Fruit fly (Drosophila melanogaster): Measurements from ENCODE around the gene TrissinR.
A peak's percentile ranks its signal among the peaks of the same experiment; 100 is the strongest.

TrissinR gene

dm6 chr2L:5797977-5798376 is 25.8 kb upstream of the TrissinR start (continued):
- TF ChIP-seq HLH4C (GFP tag; IDR thresholded peaks at IDR 0.05; ENCODE audit: partially characterized antibody) = no peak
- no peak for TF ChIP-seq dati (GFP tag; IDR thresholded peaks at IDR 0.05)
- TF ChIP-seq HmgZ (tag; optimal IDR thresholded peaks at IDR 0.05) = peak; percentile 62
- TF ChIP-seq CG10462 (GFP tag; optimal IDR thresholded peaks at IDR 0.05) = no peak
- TF ChIP-seq CG9817 (tag; optimal IDR thresholded peaks at IDR 0.05) = peak; percentile 72
- TF ChIP-seq so (GFP tag; IDR thresholded peaks at IDR 0.05) = peak; percentile 39; the same call in 1 of the 3 replicates
- TF ChIP-seq Antp (GFP tag; optimal IDR thresholded peaks at IDR 0.05) = no peak
- TF ChIP-seq H15 (GFP tag; IDR thresholded peaks at IDR 0.05) = no peak
- no peak for TF ChIP-seq run (tag; optimal IDR thresholded peaks at IDR 0.05)
- no peak for TF ChIP-seq chinmo (GFP tag; IDR thresholded peaks at IDR 0.05; ENCODE audit: partially characterized antibody)
- no peak for TF ChIP-seq CG10565 (GFP tag; optimal IDR thresholded peaks at IDR 0.05)
- TF ChIP-seq mld (GFP tag; IDR thresholded peaks at IDR 0.05; ENCODE audit: partially characterized antibody) = no peak
- TF ChIP-seq dpn (GFP tag; optimal IDR thresholded peaks at IDR 0.05) = peak; percentile 20 to 40
- peak; percentile 37 for TF ChIP-seq CG7556 (GFP tag; optimal IDR thresholded peaks at IDR 0.05)
- TF ChIP-seq sr (GFP tag; IDR thresholded peaks at IDR 0.05) = no peak
- no peak for TF ChIP-seq ara (GFP tag; IDR thresholded peaks at IDR 0.05)
- TF ChIP-seq slou (GFP tag; optimal IDR thresholded peaks at IDR 0.05) = no peak
- TF ChIP-seq sob (GFP tag; IDR thresholded peaks at IDR 0.05) = peak; percentile 80; the same call in 1 of the 2 replicates
- no peak for TF ChIP-seq yki (optimal IDR thresholded peaks at IDR 0.05)
- TF ChIP-seq lov (optimal IDR thresholded peaks at IDR 0.05) = no peak
- no peak for TF ChIP-seq lov (GFP tag; IDR thresholded peaks at IDR 0.05)
- TF ChIP-seq CG7745 (tag; optimal IDR thresholded peaks at IDR 0.05) = no peak
- TF ChIP-seq Blimp-1 (GFP tag; optimal IDR thresholded peaks at IDR 0.05) = peak; percentile 53
- TF ChIP-seq Med (GFP tag) = peak; percentile 87
- TF ChIP-seq CG3726 (GFP tag; IDR thresholded peaks at IDR 0.05) = no peak
- no peak for TF ChIP-seq Ets97D (GFP tag; optimal IDR thresholded peaks at IDR 0.05)
- TF ChIP-seq Neu2 (GFP tag; optimal IDR thresholded peaks at IDR 0.05; ENCODE audit: borderline replicate concordance) = no peak
- TF ChIP-seq Stat92E (GFP tag; optimal IDR thresholded peaks at IDR 0.05) = no peak
- peak; percentile 68 for TF ChIP-seq CG1233 (GFP tag; optimal IDR thresholded peaks at IDR 0.05)
- peak; percentile 28 for TF ChIP-seq CG6765 (GFP tag; optimal IDR thresholded peaks at IDR 0.05)
- no peak for TF ChIP-seq her (GFP tag; optimal IDR thresholded peaks at IDR 0.05)
- no peak for TF ChIP-seq trem (tag; optimal IDR thresholded peaks at IDR 0.05)
- TF ChIP-seq CG1024 (GFP tag; IDR thresholded peaks at IDR 0.05) = no peak
- TF ChIP-seq CG3838 (GFP tag; optimal IDR thresholded peaks at IDR 0.05) = peak; percentile 54
- no peak for TF ChIP-seq CG15696 (tag; optimal IDR thresholded peaks at IDR 0.05)
- TF ChIP-seq sim (GFP tag; IDR thresholded peaks at IDR 0.05) = no peak
- TF ChIP-seq slp2 (GFP tag; optimal IDR thresholded peaks at IDR 0.05) = no peak
- no peak for TF ChIP-seq sens-2 (GFP tag; IDR thresholded peaks at IDR 0.05)
- TF ChIP-seq HLHmδ (GFP tag; optimal IDR thresholded peaks at IDR 0.05) = no peak
- TF ChIP-seq CG8478 (optimal IDR thresholded peaks at IDR 0.05) = no peak
- TF ChIP-seq CG4730 (GFP tag; IDR thresholded peaks at IDR 0.05) = no peak
- TF ChIP-seq ash1 (GFP tag; optimal IDR thresholded peaks at IDR 0.05) = no peak
- TF ChIP-seq CG10147 (GFP tag; optimal IDR thresholded peaks at IDR 0.05) = peak; percentile 44
- TF ChIP-seq CG2889 (GFP tag; IDR thresholded peaks at IDR 0.05) = no peak
- TF ChIP-seq lmd (GFP tag; IDR thresholded peaks at IDR 0.05) = no peak
- TF ChIP-seq ssp (GFP tag; IDR thresholded peaks at IDR 0.05) = no peak
- peak; percentile 42 for TF ChIP-seq CG13624 (GFP tag; optimal IDR thresholded peaks at IDR 0.05)
- TF ChIP-seq CG16813 (GFP tag; IDR thresholded peaks at IDR 0.05; ENCODE audit: partially characterized antibody) = no peak
- no peak for TF ChIP-seq CkIIα-i1 (GFP tag; IDR thresholded peaks at IDR 0.05)
- no peak for TF ChIP-seq CG3995 (GFP tag; optimal IDR thresholded peaks at IDR 0.05)
- TF ChIP-seq GATAe (GFP tag; conservative IDR thresholded peaks at IDR 0.05) = peak; percentile 38; the same call in 1 of the 2 replicates
- TF ChIP-seq CG8924 (tag; optimal IDR thresholded peaks at IDR 0.05) = peak; percentile 37
- TF ChIP-seq Dip2 (GFP tag; IDR thresholded peaks at IDR 0.05) = no peak
